Worm (Caenorhabditis elegans) whole organism, L2 larva: ENCODE results near the gene T09F5.10.

ENCODE experiments used
- aly-2 ChIP-seq: fragments of 150-350 bp; optimal IDR thresholded peaks from 2 replicates; lab custom pipeline; 2014; ENCODE audit warnings: missing biosample characterization, missing genetic modification characterization
- ama-1 ChIP-seq: fragments of 150-350 bp; optimal IDR thresholded peaks from 2 replicates; lab custom pipeline; 2018; ENCODE audit warnings: inconsistent platforms
- ceh-82 ChIP-seq: fragments of 150-350 bp; optimal IDR thresholded peaks from 2 replicates; lab custom pipeline; 2014; ENCODE audit warnings: missing biosample characterization, missing genetic modification characterization
- fos-1 ChIP-seq: fragments of 150-350 bp; optimal IDR thresholded peaks from 2 replicates; lab custom pipeline; 2014; ENCODE audit warnings: missing biosample characterization, missing genetic modification characterization
- mdl-1 ChIP-seq, 2 experiments: fragments of 150-350 bp in 1 of 2; sonication (generic microtip) in 1 of 2; optimal IDR thresholded peaks; 2 replicates each; lab custom pipeline; 2017; ENCODE audit warnings: missing biosample characterization in 2 of 2, missing genetic modification characterization in 2 of 2
- nhr-12 ChIP-seq: fragments of 150-350 bp; optimal IDR thresholded peaks from 2 replicates; lab custom pipeline; 2014; ENCODE audit warnings: missing biosample characterization, missing genetic modification characterization
- nhr-25 ChIP-seq: fragments of 150-350 bp; sonication (generic microtip); optimal IDR thresholded peaks from 3 replicates; lab custom pipeline; 2014; ENCODE audit warnings: missing biosample characterization, missing genetic modification characterization
- sem-4 ChIP-seq: fragments of 150-350 bp; optimal IDR thresholded peaks from 2 replicates; lab custom pipeline; 2014; ENCODE audit warnings: missing biosample characterization, missing genetic modification reagents, missing genetic modification characterization
- sma-9 ChIP-seq, 2 experiments: fragments of 150-350 bp in 1 of 2; sonication (generic microtip) in 1 of 2; optimal IDR thresholded peaks; 2 replicates each; lab custom pipeline; 2014 to 2016; ENCODE audit warnings: missing genetic modification characterization in 2 of 2, mild to moderate bottlenecking in 1 of 2, missing biosample characterization in 1 of 2, missing compliant biosample characterization in 1 of 2, missing genetic modification reagents in 1 of 2, moderate library complexity in 1 of 2
- unc-62 ChIP-seq: fragments of 150-350 bp; optimal IDR thresholded peaks from 2 replicates; lab custom pipeline; 2014; ENCODE audit warnings: missing biosample characterization, missing genetic modification reagents, missing genetic modification characterization
- zag-1 ChIP-seq: fragments of 150-350 bp; optimal IDR thresholded peaks from 2 replicates; lab custom pipeline; 2014; ENCODE audit warnings: missing biosample characterization, missing genetic modification characterization
- ztf-11 ChIP-seq: sonication (generic microtip); optimal IDR thresholded peaks from 2 replicates; lab custom pipeline; 2017; ENCODE audit warnings: missing biosample characterization, missing genetic modification characterization

- no peak for TF ChIP-seq aly-2 (tag; lab: Kevin White, UChicago)
- no peak for TF ChIP-seq sem-4 (tag; lab: Kevin White, UChicago)
- TF ChIP-seq mdl-1 (tag; optimal IDR thresholded peaks at IDR 0.05; lab: Kevin White, UChicago): no peak
- no peak for TF ChIP-seq ceh-82 (tag; lab: Kevin White, UChicago)
- no peak for TF ChIP-seq unc-62
- TF ChIP-seq sma-9 (GFP tag; optimal IDR thresholded peaks at IDR 0.05; lab: Kevin White, UChicago): no peak
- no peak for TF ChIP-seq sma-9 (tag; optimal IDR thresholded peaks at IDR 0.05; lab: Kevin White, UChicago)
- TF ChIP-seq zag-1: no peak
- TF ChIP-seq ama-1 (lab: Kevin White, UChicago): no peak
- TF ChIP-seq ztf-11 (tag; lab: Kevin White, UChicago): no peak
- TF ChIP-seq nhr-12 (tag; lab: Kevin White, UChicago): no peak
- no peak for TF ChIP-seq fos-1 (tag; lab: Kevin White, UChicago)
- no peak for TF ChIP-seq nhr-25 (tag; lab: Kevin White, UChicago)
These were observed 32.1 kb upstream of the T09F5.10 start, which contains the start of gene T09F5.20 for ce11 chrV:15147776-15148175.
